Worm (Caenorhabditis elegans): Measurements from ENCODE around the gene F36H1.12.

The F36H1.12 gene

DNA sequence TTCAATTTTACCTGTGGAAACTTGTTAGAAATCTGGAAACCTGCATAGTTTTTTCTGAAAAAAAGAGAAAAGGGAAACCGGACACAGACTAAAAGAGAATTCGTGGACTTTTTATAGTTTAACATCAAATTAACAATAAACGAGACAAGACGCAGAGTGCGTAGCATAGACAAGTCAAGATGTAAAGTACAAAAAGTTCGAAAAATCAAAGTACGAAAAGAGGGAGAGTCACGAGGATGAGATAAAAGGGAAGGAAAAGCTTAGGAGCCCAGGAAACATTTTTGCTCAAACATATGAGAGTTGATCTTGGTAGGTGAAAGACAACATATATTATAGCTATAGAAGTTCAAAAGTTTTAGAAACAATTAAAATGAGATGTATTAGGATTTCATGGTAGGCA is 44.3 kb upstream of the F36H1.12 start, which contains the start of gene M7.12 (continued):
- TF ChIP-seq hlh-17 (GFP tag; optimal IDR thresholded peaks at IDR 0.05; ENCODE audit: borderline replicate concordance) = no peak
- no peak for TF ChIP-seq ceh-88 (GFP tag; IDR thresholded peaks at IDR 0.05)
- peak; percentile 53 for TF ChIP-seq nhr-19 (GFP tag; conservative IDR thresholded peaks at IDR 0.05)
- peak; percentile 34 for TF ChIP-seq nhr-47 (tag; optimal IDR thresholded peaks at IDR 0.05)
- TF ChIP-seq ama-1 (optimal IDR thresholded peaks at IDR 0.05) = no peak
- TF ChIP-seq zip-4 (GFP tag; optimal IDR thresholded peaks at IDR 0.05) = no peak
- no peak for TF ChIP-seq tlp-1 (tag; optimal IDR thresholded peaks at IDR 0.05)
- no peak for TF ChIP-seq lin-39 (tag; optimal IDR thresholded peaks at IDR 0.05)
- TF ChIP-seq mab-9 (GFP tag; IDR thresholded peaks at IDR 0.05) = no peak
- no peak for TF ChIP-seq nhr-76 (tag; optimal IDR thresholded peaks at IDR 0.05)
- TF ChIP-seq lin-35 (GFP tag; optimal IDR thresholded peaks at IDR 0.05) = no peak
- peak; percentile 10 for TF ChIP-seq mep-1 (tag; optimal IDR thresholded peaks at IDR 0.05)
- TF ChIP-seq unc-98 (GFP tag; IDR thresholded peaks at IDR 0.05) = no peak
- no peak for TF ChIP-seq egl-27 (tag; optimal IDR thresholded peaks at IDR 0.05)
- peak; percentile 69 for TF ChIP-seq nhr-71 (tag; optimal IDR thresholded peaks at IDR 0.05)
- TF ChIP-seq pag-3 (tag; optimal IDR thresholded peaks at IDR 0.05; ENCODE audit: borderline replicate concordance, insufficient read depth) = no peak

DNA sequence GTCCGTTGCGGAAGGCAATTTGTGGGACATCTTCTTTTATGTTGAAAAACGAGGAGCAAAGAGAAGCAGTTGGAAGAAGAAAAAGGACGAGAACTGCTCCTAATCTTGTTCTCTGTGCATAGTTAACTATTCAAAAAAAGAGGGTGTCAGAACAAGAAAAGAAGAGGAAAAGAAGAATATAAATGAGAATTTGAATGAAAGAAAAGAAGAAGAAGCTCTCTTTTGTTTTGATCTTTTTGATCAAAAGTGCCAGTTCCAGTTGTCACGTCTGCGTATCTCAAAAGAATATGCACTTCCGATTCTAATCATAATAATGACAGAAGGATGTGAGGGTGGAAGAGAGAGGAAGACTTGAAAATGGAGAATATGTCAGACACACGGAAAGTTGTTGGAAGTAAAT is 41.5 kb upstream of the F36H1.12 start, which contains the start of gene M7.8:
Gene M7.8 (minus strand): TSS at position 112 of the 400 bp plus-strand sequence.
- TF ChIP-seq skn-1 (tag; optimal IDR thresholded peaks at IDR 0.05) (no peak), ztf-11 (tag; optimal IDR thresholded peaks at IDR 0.05) (no peak), unc-86 (tag; optimal IDR thresholded peaks at IDR 0.05) (peak; percentile 41), zag-1 (tag; optimal IDR thresholded peaks at IDR 0.05) (peak; percentile 88), tbx-2 (tag; optimal IDR thresholded peaks at IDR 0.05) (no peak), lin-14 (GFP tag; optimal IDR thresholded peaks at IDR 0.05) (peak; percentile 79), elt-3 (tag; optimal IDR thresholded peaks at IDR 0.05) (no peak), mep-1 (tag; optimal IDR thresholded peaks at IDR 0.05) (no peak), aly-2 (tag; optimal IDR thresholded peaks at IDR 0.05) (no peak), dsc-1 (tag; optimal IDR thresholded peaks at IDR 0.05) (no peak), nhr-47 (tag; optimal IDR thresholded peaks at IDR 0.05) (peak; percentile 18), ceh-63 (GFP tag; optimal IDR thresholded peaks at IDR 0.05) (no peak), sup-37 (GFP tag; optimal IDR thresholded peaks at IDR 0.05) (no peak), nhr-11 (tag; optimal IDR thresholded peaks at IDR 0.05) (no peak), nhr-76 (tag; optimal IDR thresholded peaks at IDR 0.05) (no peak), snu-23 (GFP tag; optimal IDR thresholded peaks at IDR 0.05) (no peak), fkh-10 (GFP tag; optimal IDR thresholded peaks at IDR 0.05) (peak; percentile 78), rnt-1 (tag; optimal IDR thresholded peaks at IDR 0.05) (no peak)

DNA sequence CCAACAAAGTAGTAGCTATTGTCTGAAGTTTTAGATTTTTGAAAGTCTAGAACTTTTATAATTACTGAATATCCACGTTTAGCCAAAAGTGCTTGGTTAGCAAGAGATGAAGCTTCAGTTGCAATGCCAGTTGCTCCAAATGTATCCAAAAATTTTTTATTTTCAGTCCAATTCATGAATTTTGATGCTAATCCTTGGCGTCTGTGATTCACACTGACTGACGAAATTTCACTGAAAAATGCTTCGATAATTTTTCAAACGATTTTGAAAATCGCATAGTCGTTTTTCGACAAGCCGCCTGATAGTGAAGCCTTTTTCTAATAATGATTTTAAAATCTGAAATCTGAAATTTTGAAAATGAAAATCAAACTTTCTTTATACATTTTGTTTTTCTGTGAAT is 40.5 kb upstream of the F36H1.12 start:
- TF ChIP-seq Y116A8C.19 (tag; optimal IDR thresholded peaks at IDR 0.05; ENCODE audit: borderline replicate concordance) (no peak), pag-3 (tag; optimal IDR thresholded peaks at IDR 0.05; ENCODE audit: borderline replicate concordance, insufficient read depth) (no peak), ceh-8 (GFP tag; optimal IDR thresholded peaks at IDR 0.05) (no peak), C04F5.9 (tag; optimal IDR thresholded peaks at IDR 0.05) (no peak), fkh-8 (tag; optimal IDR thresholded peaks at IDR 0.05) (no peak), sox-4 (tag; optimal IDR thresholded peaks at IDR 0.05) (no peak)

DNA sequence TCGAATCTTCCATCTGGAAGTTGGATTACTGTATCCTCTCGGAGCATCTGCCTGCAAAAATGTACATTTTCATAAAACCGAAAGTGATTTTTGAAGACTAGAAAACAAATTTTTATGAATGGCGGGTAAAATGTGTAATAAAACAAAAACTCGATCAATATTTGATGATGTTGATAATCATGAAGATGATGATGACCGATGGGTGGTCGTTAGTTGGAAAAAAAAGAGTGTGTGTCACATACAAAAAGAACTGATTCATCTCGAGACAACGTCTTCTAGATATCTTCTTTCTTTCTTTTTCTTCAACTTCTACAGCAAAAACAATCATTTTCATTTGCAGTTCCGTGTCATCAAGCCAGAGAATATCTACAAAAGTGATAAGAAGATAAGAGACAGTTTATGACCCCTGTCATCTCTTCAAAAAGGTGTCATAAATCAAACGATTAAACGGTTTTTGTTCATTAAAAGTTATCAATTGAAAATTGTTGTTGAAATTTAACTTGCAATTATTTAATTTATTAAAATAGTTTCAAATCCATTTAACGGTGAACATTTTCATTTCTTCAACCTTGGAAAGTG is 39.1 kb upstream of the F36H1.12 start, which contains the start of gene bcc-1:
Gene bcc-1 (minus strand): TSS at position 51 of the 579 bp plus-strand sequence.
- TF ChIP-seq tlp-1 (tag; optimal IDR thresholded peaks at IDR 0.05) = no peak
- peak in 1 of 2 experiments; percentile 37 for TF ChIP-seq lsy-2 (tag; optimal IDR thresholded peaks at IDR 0.05)
- TF ChIP-seq mdl-1 (tag; optimal IDR thresholded peaks at IDR 0.05) = no peak
- peak; percentile 31 for TF ChIP-seq nhr-71 (tag; optimal IDR thresholded peaks at IDR 0.05)
- TF ChIP-seq lin-39 (tag; optimal IDR thresholded peaks at IDR 0.05) = no peak
- TF ChIP-seq nhr-19 (GFP tag; conservative IDR thresholded peaks at IDR 0.05) = no peak
- peak; percentile 54 for TF ChIP-seq blmp-1 (tag; optimal IDR thresholded peaks at IDR 0.05)
- no peak for TF ChIP-seq ceh-8 (GFP tag; optimal IDR thresholded peaks at IDR 0.05)
- TF ChIP-seq nhr-47 (tag; optimal IDR thresholded peaks at IDR 0.05) = no peak
- TF ChIP-seq egl-27 (tag; optimal IDR thresholded peaks at IDR 0.05) = no peak
- TF ChIP-seq pax-3 (tag; optimal IDR thresholded peaks at IDR 0.05) = no peak
- TF ChIP-seq lin-15B (tag; optimal IDR thresholded peaks at IDR 0.05) = no peak
- TF ChIP-seq ama-1 (optimal IDR thresholded peaks at IDR 0.05) = no peak
- TF ChIP-seq ets-5 (GFP tag; IDR thresholded peaks at IDR 0.05) = no peak
- TF ChIP-seq lin-35 (GFP tag; optimal IDR thresholded peaks at IDR 0.05) = peak in 1 of 2 experiments; percentile 34
- TF ChIP-seq nhr-85 (tag) = no peak
- TF ChIP-seq fkh-10 (GFP tag; optimal IDR thresholded peaks at IDR 0.05) = no peak
- TF ChIP-seq ceh-88 (GFP tag; IDR thresholded peaks at IDR 0.05) = no peak
- TF ChIP-seq rnt-1 (tag; optimal IDR thresholded peaks at IDR 0.05) = no peak
- no peak for TF ChIP-seq fos-1 (tag; optimal IDR thresholded peaks at IDR 0.05)
- no peak for TF ChIP-seq fkh-4 (tag; optimal IDR thresholded peaks at IDR 0.05; ENCODE audit: borderline replicate concordance)
